Fruit fly (Drosophila melanogaster) whole organism: Measurements from ENCODE around the gene CG4362.

Source experiments
- CG8478 ChIP-seq: fragments of >200 bp; optimal IDR thresholded peaks from 2 replicates; lab custom pipeline; 2018; ENCODE audit warnings: inconsistent platforms
- Dll ChIP-seq: fragments of >200 bp; optimal IDR thresholded peaks from 2 replicates; lab custom pipeline; 2017
- EcR ChIP-seq, 2 experiments: fragments of >200 bp; optimal IDR thresholded peaks; 2 replicates each; lab custom pipeline; 2017; ENCODE audit warnings: missing biosample characterization in 2 of 2, missing genetic modification characterization in 2 of 2, missing genetic modification reagents in 2 of 2
- pan ChIP-seq: fragments of >200 bp; optimal IDR thresholded peaks from 2 replicates; lab custom pipeline; 2017
- psq ChIP-seq: fragments of >200 bp; optimal IDR thresholded peaks from 2 replicates; lab custom pipeline; 2017
- usp ChIP-seq: fragments of >200 bp; optimal IDR thresholded peaks from 2 replicates; lab custom pipeline; 2017; ENCODE audit warnings: missing biosample characterization, missing genetic modification characterization, mixed read lengths

DNA sequence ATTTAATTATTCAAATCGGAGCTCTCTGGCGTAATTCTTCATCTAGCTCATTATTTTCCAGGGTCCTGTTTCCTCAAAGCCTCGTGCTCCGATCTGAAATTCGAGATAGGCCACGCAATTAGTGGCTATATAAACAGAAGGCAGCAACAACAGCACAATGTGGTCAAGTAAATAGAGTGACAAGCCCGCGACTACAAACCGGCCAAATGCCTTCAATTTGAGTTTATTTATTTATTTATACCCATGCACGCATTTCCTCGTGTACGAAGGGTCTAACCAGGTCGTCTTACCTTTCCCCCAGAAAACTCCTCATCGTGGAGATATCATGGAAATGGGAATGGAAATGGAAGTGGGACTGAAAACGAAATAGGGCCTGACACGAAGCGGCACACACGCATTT is 30.6 kb downstream of the CG4362 start:
- TF ChIP-seq EcR (GFP tag; optimal IDR thresholded peaks at IDR 0.05; lab: Kevin White, UChicago) (no peak), pan (lab: Kevin White, UChicago) (no peak), Dll (lab: Kevin White, UChicago) (no peak), psq (lab: Kevin White, UChicago) (no peak), CG8478 (lab: Kevin White, UChicago) (no peak), usp (GFP tag; lab: Kevin White, UChicago) (no peak)
